Worm (Caenorhabditis elegans) whole organism, L1 larva: Measurements from ENCODE around the gene dlc-2.

Experiments used
- ceh-63 ChIP-seq: fragments of 200-800 bp; sonication (Bioruptor generic); optimal IDR thresholded peaks from 2 replicates; lab custom pipeline; 2018; ENCODE audit warnings: mild to moderate bottlenecking, missing genetic modification characterization, missing compliant biosample characterization
- fkh-10 ChIP-seq: sonication (generic microtip); optimal IDR thresholded peaks from 2 replicates; lab custom pipeline; 2017; ENCODE audit warnings: missing biosample characterization, missing genetic modification reagents, missing genetic modification characterization
- fos-1 ChIP-seq: fragments of 150-350 bp; optimal IDR thresholded peaks from 2 replicates; lab custom pipeline; 2014; ENCODE audit warnings: missing biosample characterization, missing genetic modification characterization
- mdl-1 ChIP-seq, 2 experiments: fragments of 150-350 bp; optimal IDR thresholded peaks; 2 replicates each; lab custom pipeline; 2014 to 2017; ENCODE audit warnings: missing biosample characterization in 2 of 2, missing genetic modification characterization in 2 of 2, inconsistent platforms in 1 of 2
- mep-1 ChIP-seq: fragments of 150-350 bp; optimal IDR thresholded peaks from 2 replicates; lab custom pipeline; 2014; ENCODE audit warnings: missing biosample characterization, missing genetic modification characterization
- nhr-237 ChIP-seq: fragments of 150-350 bp; optimal IDR thresholded peaks from 2 replicates; lab custom pipeline; 2014; ENCODE audit warnings: missing biosample characterization, missing genetic modification characterization
- nhr-28 ChIP-seq: fragments of 150-350 bp; optimal IDR thresholded peaks from 2 replicates; lab custom pipeline; 2014; ENCODE audit warnings: missing biosample characterization, missing genetic modification characterization
- nhr-90 ChIP-seq: sonication (generic microtip); optimal IDR thresholded peaks from 2 replicates; lab custom pipeline; 2016; ENCODE audit warnings: mild to moderate bottlenecking, missing genetic modification characterization, missing compliant biosample characterization; ENCODE audit not compliant: poor library complexity
- skn-1 ChIP-seq: fragments of 150-350 bp; optimal IDR thresholded peaks from 2 replicates; lab custom pipeline; 2014; ENCODE audit warnings: missing biosample characterization, missing genetic modification characterization
- snpc-4 ChIP-seq: fragments of 150-350 bp; optimal IDR thresholded peaks from 2 replicates; lab custom pipeline; 2014; ENCODE audit warnings: missing biosample characterization, missing genetic modification characterization
- zag-1 ChIP-seq: fragments of 150-350 bp; optimal IDR thresholded peaks from 2 replicates; lab custom pipeline; 2014; ENCODE audit warnings: missing biosample characterization, missing genetic modification characterization
- ztf-4 ChIP-seq: fragments of 150-350 bp; optimal IDR thresholded peaks from 2 replicates; lab custom pipeline; 2014; ENCODE audit warnings: missing biosample characterization, missing genetic modification characterization

ce11 chrIV:12084587-12084986 is 26.8 kb downstream of the dlc-2 start:
- no peak for TF ChIP-seq ceh-63
- no peak for TF ChIP-seq fos-1
- no peak for TF ChIP-seq snpc-4 (tag; lab: Kevin White, UChicago)
- no peak for TF ChIP-seq mdl-1 (tag; optimal IDR thresholded peaks at IDR 0.05; lab: Kevin White, UChicago)
- no peak for TF ChIP-seq zag-1 (tag; lab: Kevin White, UChicago)
- TF ChIP-seq nhr-90 (tag; lab: Kevin White, UChicago): no peak
- no peak for TF ChIP-seq nhr-28 (tag; lab: Kevin White, UChicago)
- no peak for TF ChIP-seq skn-1 (tag; lab: Kevin White, UChicago)
- TF ChIP-seq mep-1: no peak
- TF ChIP-seq fkh-10 (GFP tag; lab: Kevin White, UChicago): no peak
- no peak for TF ChIP-seq ztf-4 (tag; lab: Kevin White, UChicago)
- TF ChIP-seq nhr-237 (tag; lab: Kevin White, UChicago): no peak
